Worm (Caenorhabditis elegans) whole organism, L2 larva: ENCODE results near the gene srbc-62.

Experiments used
- C34F6.9 ChIP-seq: fragments of 150-350 bp; optimal IDR thresholded peaks from 2 replicates; lab custom pipeline; 2014; ENCODE audit warnings: missing biosample characterization, missing genetic modification characterization
- F13H6.1 ChIP-seq: sonication (generic microtip); optimal IDR thresholded peaks from 2 replicates; lab custom pipeline; 2016; ENCODE audit warnings: missing genetic modification characterization, missing compliant biosample characterization
- R02D3.7 ChIP-seq: fragments of 150-350 bp; optimal IDR thresholded peaks from 2 replicates; lab custom pipeline; 2014; ENCODE audit warnings: missing biosample characterization, missing genetic modification characterization
- Y55F3AM.14 ChIP-seq: fragments of 200-800 bp; sonication (Bioruptor generic); optimal IDR thresholded peaks from 2 replicates; lab custom pipeline; 2018; ENCODE audit warnings: mild to moderate bottlenecking, missing genetic modification characterization, missing compliant biosample characterization
- ZK546.5 ChIP-seq: sonication (generic microtip); optimal IDR thresholded peaks from 2 replicates; lab custom pipeline; 2017; ENCODE audit warnings: missing biosample characterization, missing genetic modification characterization
- blmp-1 ChIP-seq: sonication (generic microtip); optimal IDR thresholded peaks from 2 replicates; lab custom pipeline; 2017; ENCODE audit warnings: missing genetic modification characterization, mild to moderate bottlenecking, missing compliant biosample characterization, antibody characterized with exemption, moderate library complexity; ENCODE audit not compliant: insufficient read depth
- ceh-16 ChIP-seq: fragments of 150-350 bp; optimal IDR thresholded peaks from 2 replicates; lab custom pipeline; 2014; ENCODE audit warnings: missing biosample characterization, missing genetic modification characterization
- ceh-82 ChIP-seq: fragments of 150-350 bp; optimal IDR thresholded peaks from 2 replicates; lab custom pipeline; 2014; ENCODE audit warnings: missing biosample characterization, missing genetic modification characterization
- crh-2 ChIP-seq: sonication (generic microtip); optimal IDR thresholded peaks from 2 replicates; lab custom pipeline; 2017; ENCODE audit warnings: missing biosample characterization, missing genetic modification characterization
- egl-27 ChIP-seq: sonication (generic microtip); optimal IDR thresholded peaks from 3 replicates; lab custom pipeline; 2017; ENCODE audit warnings: missing biosample characterization, missing genetic modification reagents, missing genetic modification characterization
- elt-1 ChIP-seq: fragments of 150-350 bp; optimal IDR thresholded peaks from 2 replicates; lab custom pipeline; 2014; ENCODE audit warnings: missing biosample characterization, missing genetic modification characterization
- elt-3 ChIP-seq: sonication (generic microtip); optimal IDR thresholded peaks from 2 replicates; lab custom pipeline; 2017; ENCODE audit warnings: missing biosample characterization, missing genetic modification characterization
- gmeb-1 ChIP-seq: fragments of 150-350 bp; optimal IDR thresholded peaks from 2 replicates; lab custom pipeline; 2014; ENCODE audit warnings: missing biosample characterization, missing genetic modification characterization
- lin-13 ChIP-seq: fragments of 150-350 bp; optimal IDR thresholded peaks from 2 replicates; lab custom pipeline; 2014; ENCODE audit warnings: missing biosample characterization, missing genetic modification reagents, missing genetic modification characterization
- lin-39 ChIP-seq: fragments of 150-350 bp; optimal IDR thresholded peaks from 2 replicates; lab custom pipeline; 2014; ENCODE audit warnings: missing biosample characterization, missing genetic modification reagents, missing genetic modification characterization
- mab-5 ChIP-seq: fragments of 150-350 bp; optimal IDR thresholded peaks from 2 replicates; lab custom pipeline; 2014; ENCODE audit warnings: missing biosample characterization, missing genetic modification characterization
- mbf-1 ChIP-seq: sonication (generic microtip); optimal IDR thresholded peaks from 2 replicates; lab custom pipeline; 2017; ENCODE audit warnings: missing biosample characterization, missing genetic modification characterization
- mdl-1 ChIP-seq, 2 experiments: fragments of 150-350 bp in 1 of 2; sonication (generic microtip) in 1 of 2; optimal IDR thresholded peaks; 2 replicates each; lab custom pipeline; 2017; ENCODE audit warnings: missing biosample characterization in 2 of 2, missing genetic modification characterization in 2 of 2
- nhr-10 ChIP-seq: sonication (generic microtip); optimal IDR thresholded peaks from 2 replicates; lab custom pipeline; 2017; ENCODE audit warnings: missing biosample characterization, missing genetic modification characterization
- nhr-11 ChIP-seq: fragments of 150-350 bp; optimal IDR thresholded peaks from 2 replicates; lab custom pipeline; 2014; ENCODE audit warnings: missing biosample characterization, missing genetic modification characterization
- nhr-12 ChIP-seq: fragments of 150-350 bp; optimal IDR thresholded peaks from 2 replicates; lab custom pipeline; 2014; ENCODE audit warnings: missing biosample characterization, missing genetic modification characterization
- nhr-129 ChIP-seq: fragments of 150-350 bp; optimal IDR thresholded peaks from 2 replicates; lab custom pipeline; 2014; ENCODE audit warnings: missing biosample characterization, missing genetic modification characterization
- nhr-21 ChIP-seq: fragments of 150-350 bp; optimal IDR thresholded peaks from 2 replicates; lab custom pipeline; 2014; ENCODE audit warnings: missing biosample characterization, missing genetic modification characterization
- nhr-23 ChIP-seq: fragments of 150-350 bp; optimal IDR thresholded peaks from 2 replicates; lab custom pipeline; 2014; ENCODE audit warnings: missing biosample characterization, missing genetic modification reagents, missing genetic modification characterization
- nhr-237 ChIP-seq: fragments of 150-350 bp; optimal IDR thresholded peaks from 2 replicates; lab custom pipeline; 2014; ENCODE audit warnings: missing biosample characterization, missing genetic modification characterization
- nhr-25 ChIP-seq: fragments of 150-350 bp; sonication (generic microtip); optimal IDR thresholded peaks from 3 replicates; lab custom pipeline; 2014; ENCODE audit warnings: missing biosample characterization, missing genetic modification characterization
- nhr-6 ChIP-seq: fragments of 150-350 bp; optimal IDR thresholded peaks from 2 replicates; lab custom pipeline; 2014; ENCODE audit warnings: missing biosample characterization, missing genetic modification characterization
- nhr-77 ChIP-seq: fragments of 150-350 bp; optimal IDR thresholded peaks from 2 replicates; lab custom pipeline; 2014; ENCODE audit warnings: missing biosample characterization, missing genetic modification characterization
- peb-1 ChIP-seq: fragments of 150-350 bp; optimal IDR thresholded peaks from 2 replicates; lab custom pipeline; 2014; ENCODE audit warnings: missing biosample characterization, missing genetic modification characterization
- sem-4 ChIP-seq: fragments of 150-350 bp; optimal IDR thresholded peaks from 2 replicates; lab custom pipeline; 2014; ENCODE audit warnings: missing biosample characterization, missing genetic modification reagents, missing genetic modification characterization
- snpc-4 ChIP-seq: fragments of 150-350 bp; optimal IDR thresholded peaks from 2 replicates; lab custom pipeline; 2014; ENCODE audit warnings: missing biosample characterization, missing genetic modification characterization
- unc-55 ChIP-seq: fragments of 150-350 bp; sonication (generic microtip); optimal IDR thresholded peaks from 3 replicates; lab custom pipeline; 2014; ENCODE audit warnings: missing biosample characterization, missing genetic modification reagents, missing genetic modification characterization
- unc-62 ChIP-seq: fragments of 150-350 bp; optimal IDR thresholded peaks from 2 replicates; lab custom pipeline; 2014; ENCODE audit warnings: missing biosample characterization, missing genetic modification reagents, missing genetic modification characterization
- ztf-1 ChIP-seq: fragments of 200-800 bp; sonication (Bioruptor generic); conservative IDR thresholded peaks from 2 replicates; pipeline ENCODE4 v1.3.6; 2022; ENCODE audit warnings: missing genetic modification characterization, missing compliant biosample characterization
- ztf-11 ChIP-seq: sonication (generic microtip); optimal IDR thresholded peaks from 2 replicates; lab custom pipeline; 2017; ENCODE audit warnings: missing biosample characterization, missing genetic modification characterization
- ztf-4 ChIP-seq: fragments of 150-350 bp; optimal IDR thresholded peaks from 2 replicates; lab custom pipeline; 2014; ENCODE audit warnings: missing biosample characterization, missing genetic modification characterization

The srbc-62 gene

ce11 chrV:17217690-17218089, at the start of gene srbc-62:
Gene srbc-62 (plus strand): TSS chrV:17217990.
- TF ChIP-seq ztf-11 (tag; lab: Kevin White, UChicago) (no peak), snpc-4 (tag; lab: Kevin White, UChicago) (no peak), nhr-6 (no peak), nhr-21 (tag; lab: Kevin White, UChicago) (no peak), egl-27 (tag; lab: Kevin White, UChicago) (no peak), nhr-237 (tag; lab: Kevin White, UChicago) (no peak), crh-2 (no peak), nhr-11 (tag; lab: Kevin White, UChicago) (no peak)

ce11 chrV:17170822-17171221, 47.0 kb upstream of the srbc-62 start, which contains the start of gene srw-51:
Gene srw-51 (minus strand): TSS chrV:17170922.
- no peak for TF ChIP-seq ztf-4 (tag; lab: Kevin White, UChicago)
- TF ChIP-seq F13H6.1 (tag; lab: Kevin White, UChicago), result no peak
- no peak for TF ChIP-seq sem-4 (tag; lab: Kevin White, UChicago)
- TF ChIP-seq elt-3 (tag; lab: Kevin White, UChicago), result no peak
- TF ChIP-seq ZK546.5 (tag; lab: Kevin White, UChicago), result no peak
- TF ChIP-seq C34F6.9 (tag; lab: Kevin White, UChicago), result no peak
- no peak for TF ChIP-seq ceh-16 (tag; lab: Kevin White, UChicago)
- TF ChIP-seq mbf-1 (tag; lab: Kevin White, UChicago), result no peak

- TF ChIP-seq gmeb-1 (tag; lab: Kevin White, UChicago) (no peak), Y55F3AM.14 (GFP tag; lab: Kevin White, UChicago) (no peak)
Measured at ce11 chrV:17171551-17171950, 46.2 kb upstream of the srbc-62 start, which contains the start of gene srbc-26. Gene srbc-26 (plus strand): TSS chrV:17171851.

- TF ChIP-seq unc-62 (GFP tag; lab: Kevin White, UChicago), result no peak
- no peak for TF ChIP-seq nhr-23 (tag; lab: Kevin White, UChicago)
- no peak for TF ChIP-seq mab-5 (tag; lab: Kevin White, UChicago)
- no peak for TF ChIP-seq nhr-11 (tag; lab: Kevin White, UChicago)
- no peak for TF ChIP-seq sem-4 (tag; lab: Kevin White, UChicago)
- TF ChIP-seq lin-13 (GFP tag; lab: Kevin White, UChicago), result no peak
- no peak for TF ChIP-seq nhr-10
- TF ChIP-seq lin-39, result no peak
- no peak for TF ChIP-seq mdl-1 (tag; optimal IDR thresholded peaks at IDR 0.05; lab: Kevin White, UChicago)
Measured at ce11 chrV:17173738-17174137, 44.1 kb upstream of the srbc-62 start, which contains the start of gene srbc-25. Gene srbc-25 (plus strand): TSS chrV:17174038.

- TF ChIP-seq lin-13 (GFP tag; lab: Kevin White, UChicago) (no peak), peb-1 (no peak), nhr-129 (no peak)
Measured at ce11 chrV:17177967-17178366, 39.8 kb upstream of the srbc-62 start, which contains the start of gene srsx-1. Gene srsx-1 (minus strand): TSS chrV:17178067.

ce11 chrV:17178457-17178856, 39.3 kb upstream of the srbc-62 start, which contains the start of gene srh-174:
Gene srh-174 (plus strand): TSS chrV:17178757.
- TF ChIP-seq elt-1 (tag; lab: Kevin White, UChicago) (no peak), mbf-1 (tag; lab: Kevin White, UChicago) (no peak), ceh-82 (no peak), ceh-16 (tag; lab: Kevin White, UChicago) (no peak), sem-4 (tag; lab: Kevin White, UChicago) (no peak), lin-39 (no peak), nhr-77 (tag; lab: Kevin White, UChicago) (no peak), nhr-23 (tag; lab: Kevin White, UChicago) (no peak), unc-62 (GFP tag; lab: Kevin White, UChicago) (no peak), ztf-1 (no peak), unc-55 (GFP tag; lab: Kevin White, UChicago) (no peak), lin-13 (GFP tag; lab: Kevin White, UChicago) (no peak), mab-5 (tag; lab: Kevin White, UChicago) (no peak), nhr-12 (tag; lab: Kevin White, UChicago) (no peak), nhr-25 (tag; lab: Kevin White, UChicago) (no peak), blmp-1 (no peak), nhr-10 (no peak), nhr-6 (no peak), R02D3.7 (tag; lab: Kevin White, UChicago) (no peak), ZK546.5 (tag; lab: Kevin White, UChicago) (no peak)
